Worm (Caenorhabditis elegans) whole organism, young adult: Measurements from ENCODE around the gene hpl-1.

Experiments used
- C06A6.2 ChIP-seq: fragments of 200-800 bp; sonication (Bioruptor generic); conservative IDR thresholded peaks from 2 replicates; pipeline ENCODE4 v1.3.6; 2022; ENCODE audit warnings: missing genetic modification characterization, missing compliant biosample characterization
- C17E4.6 ChIP-seq: fragments of 200-800 bp; sonication (Bioruptor generic); IDR thresholded peaks from 2 replicates; pipeline ENCODE4 v1.3.6; 2022; ENCODE audit warnings: missing genetic modification reagents, missing genetic modification characterization, missing compliant biosample characterization
- F10E7.11 ChIP-seq: sonication (generic microtip); optimal IDR thresholded peaks from 2 replicates; lab custom pipeline; 2017; ENCODE audit warnings: mild to moderate bottlenecking, missing genetic modification characterization, moderate library complexity, missing compliant biosample characterization
- F23B12.7 ChIP-seq: sonication (generic microtip); optimal IDR thresholded peaks from 2 replicates; lab custom pipeline; 2017; ENCODE audit warnings: missing genetic modification characterization, mild to moderate bottlenecking, missing compliant biosample characterization, antibody characterized with exemption, moderate library complexity; ENCODE audit not compliant: insufficient read depth
- F33H1.4 ChIP-seq: fragments of 200-800 bp; sonication (Bioruptor generic); IDR thresholded peaks from 2 replicates; pipeline ENCODE4 v1.3.6; 2022; ENCODE audit warnings: missing genetic modification reagents, missing genetic modification characterization, missing compliant biosample characterization
- F49E8.2 ChIP-seq: sonication (generic microtip); optimal IDR thresholded peaks from 3 replicates; lab custom pipeline; 2017; ENCODE audit warnings: missing genetic modification characterization, mild to moderate bottlenecking, missing compliant biosample characterization, antibody characterized with exemption, moderate library complexity; ENCODE audit not compliant: insufficient read depth
- F57A8.1 ChIP-seq: fragments of 200-800 bp; sonication (Bioruptor generic); optimal IDR thresholded peaks from 2 replicates; lab custom pipeline; 2018; ENCODE audit warnings: mild to moderate bottlenecking, missing genetic modification characterization, moderate library complexity, missing compliant biosample characterization
- K11D2.4 ChIP-seq: fragments of 200-800 bp; sonication (Bioruptor generic); IDR thresholded peaks from 2 replicates; pipeline ENCODE4 v1.3.6; 2022; ENCODE audit warnings: missing genetic modification reagents, missing genetic modification characterization, missing compliant biosample characterization
- Y53F4B.3 ChIP-seq: fragments of 200-800 bp; sonication (Bioruptor generic); IDR thresholded peaks from 2 replicates; pipeline ENCODE4 v1.3.6; 2022; ENCODE audit warnings: missing genetic modification reagents, missing genetic modification characterization, missing compliant biosample characterization
- Y53G8AR.9 ChIP-seq: fragments of 200-800 bp; sonication (Bioruptor generic); conservative IDR thresholded peaks from 2 replicates; pipeline ENCODE4 v1.3.6; 2022; ENCODE audit warnings: missing genetic modification reagents, missing genetic modification characterization, missing compliant biosample characterization
- ZK185.1 ChIP-seq: sonication (generic microtip); optimal IDR thresholded peaks from 2 replicates; lab custom pipeline; 2016; ENCODE audit warnings: mild to moderate bottlenecking, missing genetic modification characterization, missing compliant biosample characterization; ENCODE audit not compliant: poor library complexity, severe bottlenecking
- aptf-2 ChIP-seq: fragments of 200-800 bp; sonication (Bioruptor generic); conservative IDR thresholded peaks from 2 replicates; pipeline ENCODE4 v1.3.6; 2022; ENCODE audit warnings: missing genetic modification reagents, missing genetic modification characterization, missing compliant biosample characterization
- aptf-3 ChIP-seq: fragments of 200-800 bp; sonication (Bioruptor generic); IDR thresholded peaks from 2 replicates; pipeline ENCODE4 v1.3.6; 2022; ENCODE audit warnings: missing genetic modification characterization, missing compliant biosample characterization
- attf-6 ChIP-seq: fragments of 200-800 bp; sonication (Bioruptor generic); IDR thresholded peaks from 2 replicates; pipeline ENCODE4 v1.3.6; 2022; ENCODE audit warnings: missing genetic modification reagents, missing genetic modification characterization, missing compliant biosample characterization
- bed-2 ChIP-seq: fragments of 200-800 bp; sonication (Bioruptor generic); IDR thresholded peaks from 2 replicates; pipeline ENCODE4 v1.3.6; 2022; ENCODE audit warnings: missing genetic modification reagents, missing genetic modification characterization, missing compliant biosample characterization
- ceh-27 ChIP-seq: fragments of 200-800 bp; sonication (Bioruptor generic); optimal IDR thresholded peaks from 2 replicates; lab custom pipeline; 2018; ENCODE audit warnings: mild to moderate bottlenecking, missing genetic modification characterization, moderate library complexity, missing compliant biosample characterization
- ceh-40 ChIP-seq: fragments of 200-800 bp; sonication (Bioruptor generic); IDR thresholded peaks from 2 replicates; pipeline ENCODE4 v1.3.6; 2022; ENCODE audit warnings: missing genetic modification characterization, missing compliant biosample characterization
- ceh-91 ChIP-seq: fragments of 200-800 bp; sonication (Bioruptor generic); IDR thresholded peaks from 2 replicates; pipeline ENCODE4 v1.3.6; 2022; ENCODE audit warnings: missing genetic modification reagents, missing genetic modification characterization, missing compliant biosample characterization
- die-1 ChIP-seq: sonication (generic microtip); optimal IDR thresholded peaks from 2 replicates; lab custom pipeline; 2016; ENCODE audit warnings: missing genotype, mild to moderate bottlenecking, missing genetic modification characterization, missing compliant biosample characterization
- egl-18 ChIP-seq: fragments of 200-800 bp; sonication (Bioruptor generic); IDR thresholded peaks from 2 replicates; pipeline ENCODE4 v1.3.6; 2022; ENCODE audit warnings: missing genetic modification reagents, missing genetic modification characterization, missing compliant biosample characterization
- ekl-4 ChIP-seq: fragments of 200-800 bp; sonication (Bioruptor generic); IDR thresholded peaks from 2 replicates; pipeline ENCODE4 v1.3.6; 2022; ENCODE audit warnings: missing genetic modification reagents, missing genetic modification characterization, missing compliant biosample characterization
- hlh-12 ChIP-seq: sonication (generic microtip); optimal IDR thresholded peaks from 2 replicates; lab custom pipeline; 2016; ENCODE audit warnings: missing genetic modification characterization, missing compliant biosample characterization
- hmg-1.2 ChIP-seq: fragments of 200-800 bp; sonication (Bioruptor generic); IDR thresholded peaks from 2 replicates; pipeline ENCODE4 v1.3.6; 2022; ENCODE audit warnings: missing genetic modification reagents, missing genetic modification characterization, missing compliant biosample characterization
- hmg-20 ChIP-seq: fragments of 200-800 bp; sonication (Bioruptor generic); IDR thresholded peaks from 2 replicates; pipeline ENCODE4 v1.3.6; 2022; ENCODE audit warnings: missing genetic modification reagents, missing genetic modification characterization, missing compliant biosample characterization
- hrde-1 ChIP-seq: sonication (generic microtip); optimal IDR thresholded peaks from 2 replicates; lab custom pipeline; 2016; ENCODE audit warnings: missing genetic modification characterization, mild to moderate bottlenecking, missing compliant biosample characterization, moderate library complexity, missing genotype, missing genetic modification reagents, borderline replicate concordance
- lag-1 ChIP-seq: fragments of 200-800 bp; sonication (Bioruptor generic); IDR thresholded peaks from 2 replicates; pipeline ENCODE4 v1.3.6; 2022; ENCODE audit warnings: missing genetic modification reagents, missing genetic modification characterization, missing compliant biosample characterization
- let-526 ChIP-seq: fragments of 200-800 bp; sonication (Bioruptor generic); IDR thresholded peaks from 2 replicates; pipeline ENCODE4 v1.3.6; 2022; ENCODE audit warnings: missing genetic modification reagents, missing genetic modification characterization, missing compliant biosample characterization
- let-607 ChIP-seq, 2 experiments: fragments of 200-800 bp in 1 of 2; sonication (Bioruptor generic) in 1 of 2; sonication (generic microtip) in 1 of 2; optimal IDR thresholded peaks; 2 replicates each; lab custom pipeline; 2016 to 2018; ENCODE audit warnings: mild to moderate bottlenecking in 2 of 2, missing compliant biosample characterization in 2 of 2, missing genetic modification characterization in 2 of 2, moderate library complexity in 2 of 2, missing genotype in 1 of 2
- lin-26 ChIP-seq: fragments of 200-800 bp; sonication (Bioruptor generic); IDR thresholded peaks from 2 replicates; pipeline ENCODE4 v1.3.6; 2022; ENCODE audit warnings: missing genetic modification reagents, missing genetic modification characterization, missing compliant biosample characterization
- lsl-1 ChIP-seq: fragments of 200-800 bp; sonication (Bioruptor generic); optimal IDR thresholded peaks from 2 replicates; lab custom pipeline; 2018; ENCODE audit warnings: mild to moderate bottlenecking, missing genetic modification characterization, moderate library complexity, missing compliant biosample characterization
- madf-10 ChIP-seq: sonication (generic microtip); optimal IDR thresholded peaks from 2 replicates; lab custom pipeline; 2016; ENCODE audit warnings: mild to moderate bottlenecking, missing genetic modification characterization, missing compliant biosample characterization
- madf-6 ChIP-seq: fragments of 200-800 bp; sonication (Bioruptor generic); IDR thresholded peaks from 2 replicates; pipeline ENCODE4 v1.3.6; 2022; ENCODE audit warnings: missing genetic modification reagents, missing genetic modification characterization, missing compliant biosample characterization
- mcd-1 ChIP-seq: fragments of 200-800 bp; sonication (Bioruptor generic); IDR thresholded peaks from 2 replicates; pipeline ENCODE4 v1.3.6; 2022; ENCODE audit warnings: missing genetic modification reagents, missing genetic modification characterization, missing compliant biosample characterization
- nfya-2 ChIP-seq: fragments of 200-800 bp; sonication (Bioruptor generic); IDR thresholded peaks from 2 replicates; pipeline ENCODE4 v1.3.6; 2022; ENCODE audit warnings: missing genetic modification reagents, missing genetic modification characterization, missing compliant biosample characterization
- nhr-90 ChIP-seq: sonication (generic microtip); optimal IDR thresholded peaks from 2 replicates; lab custom pipeline; 2016; ENCODE audit warnings: missing genotype, mild to moderate bottlenecking, missing genetic modification characterization, missing compliant biosample characterization
- pha-4 ChIP-seq: fragments of 150-350 bp; sonication (generic microtip); optimal IDR thresholded peaks from 2 replicates; lab custom pipeline; 2014; ENCODE audit warnings: missing biosample characterization, missing genetic modification reagents, missing genetic modification characterization
- rcor-1 ChIP-seq: fragments of 200-800 bp; sonication (Bioruptor generic); IDR thresholded peaks from 2 replicates; pipeline ENCODE4 v1.3.6; 2022; ENCODE audit warnings: missing genetic modification reagents, missing genetic modification characterization, missing compliant biosample characterization
- rpc-1 ChIP-seq, 2 experiments: fragments of 150-350 bp in 1 of 2; sonication (generic microtip) in 1 of 2; optimal IDR thresholded peaks; 2 replicates each; lab custom pipeline; 2014 to 2018; ENCODE audit warnings: missing biosample characterization in 1 of 2, missing genetic modification characterization in 1 of 2, missing genetic modification reagents in 1 of 2, missing genotype in 1 of 2
- sdz-38 ChIP-seq: sonication (generic microtip); optimal IDR thresholded peaks from 2 replicates; lab custom pipeline; 2016; ENCODE audit warnings: missing genotype, missing genetic modification characterization, missing compliant biosample characterization
- snpc-1.3 ChIP-seq: sonication (generic microtip); optimal IDR thresholded peaks from 2 replicates; lab custom pipeline; 2017; ENCODE audit warnings: missing genetic modification characterization, mild to moderate bottlenecking, missing compliant biosample characterization, antibody characterized with exemption, moderate library complexity, missing genotype, missing genetic modification reagents; ENCODE audit not compliant: insufficient read depth
- sptf-2 ChIP-seq: fragments of 200-800 bp; sonication (Bioruptor generic); optimal IDR thresholded peaks from 2 replicates; lab custom pipeline; 2018; ENCODE audit warnings: mild to moderate bottlenecking, missing genetic modification characterization, missing compliant biosample characterization
- tlf-1 ChIP-seq: fragments of 200-800 bp; sonication (Bioruptor generic); optimal IDR thresholded peaks from 2 replicates; lab custom pipeline; 2018; ENCODE audit warnings: mild to moderate bottlenecking, missing genetic modification characterization, missing compliant biosample characterization
- ztf-18 ChIP-seq: sonication (generic microtip); optimal IDR thresholded peaks from 2 replicates; lab custom pipeline; 2016; ENCODE audit warnings: missing genotype, mild to moderate bottlenecking, missing genetic modification characterization, missing compliant biosample characterization
- ztf-3 ChIP-seq: fragments of 200-800 bp; sonication (Bioruptor generic); optimal IDR thresholded peaks from 2 replicates; lab custom pipeline; 2018; ENCODE audit warnings: mild to moderate bottlenecking, missing genetic modification characterization, missing compliant biosample characterization
- ztf-6 ChIP-seq: fragments of 200-800 bp; sonication (Bioruptor generic); IDR thresholded peaks from 2 replicates; pipeline ENCODE4 v1.3.6; 2022; ENCODE audit warnings: missing genetic modification reagents, missing genetic modification characterization, missing compliant biosample characterization

Gene hpl-1

DNA sequence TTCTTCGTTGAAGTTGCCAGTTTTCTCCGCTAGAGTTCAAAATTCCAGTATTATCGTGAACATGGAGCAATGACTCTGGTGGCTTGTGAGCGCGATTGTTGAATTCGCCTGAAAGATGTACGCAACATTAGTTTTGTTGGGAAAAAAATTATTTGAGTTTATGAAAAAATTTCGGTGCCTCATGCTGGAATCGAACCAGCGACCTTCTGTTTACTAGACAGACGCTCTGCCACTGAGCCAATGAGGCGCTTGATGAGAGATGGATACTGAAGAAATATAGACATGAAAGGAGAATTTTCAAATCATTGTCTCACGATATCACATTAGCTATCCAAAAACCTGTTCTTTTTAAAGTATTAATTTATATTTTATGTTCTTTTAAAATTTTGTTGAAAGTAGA, 38.3 kb downstream of the hpl-1 start (continued):
- TF ChIP-seq aptf-2 (GFP tag; lab: Robert Waterston, UW) (no peak), pha-4 (tag; lab: Kevin White, UChicago) (no peak), lsl-1 (GFP tag; lab: Kevin White, UChicago) (no peak), mcd-1 (no peak; the same call in 1 of the 2 replicates), Y53F4B.3 (GFP tag; lab: Robert Waterston, UW) (peak; percentile 49; the same call in 1 of the 2 replicates), hmg-20 (GFP tag; lab: Robert Waterston, UW) (no peak), F23B12.7 (tag; lab: Kevin White, UChicago) (peak; percentile 43), lag-1 (no peak), rcor-1 (GFP tag; lab: Robert Waterston, UW) (peak; percentile 22; the same call in 1 of the 2 replicates), K11D2.4 (GFP tag; lab: Robert Waterston, UW) (no peak), bed-2 (no peak), snpc-1.3 (tag; lab: Kevin White, UChicago) (no peak), tlf-1 (no peak), hlh-12 (tag; lab: Kevin White, UChicago) (no peak), F49E8.2 (tag; lab: Kevin White, UChicago) (no peak), madf-10 (no peak), C17E4.6 (no peak), ceh-27 (peak; percentile 1), nfya-2 (GFP tag; lab: Robert Waterston, UW) (no peak), hmg-1.2 (peak; percentile 65), sptf-2 (GFP tag; lab: Kevin White, UChicago) (no peak), ekl-4 (0 out of 2 replicates have a peak, but pooled peaks have one; percentile 52), ztf-3 (GFP tag; lab: Kevin White, UChicago) (no peak), ceh-40 (GFP tag; lab: Robert Waterston, UW) (0 out of 2 replicates have a peak, but pooled peaks have one; percentile 27), F33H1.4 (GFP tag; lab: Robert Waterston, UW) (no peak), lin-26 (GFP tag; lab: Robert Waterston, UW) (peak; percentile 95), aptf-3 (GFP tag; lab: Robert Waterston, UW) (peak; percentile 70; the same call in 1 of the 2 replicates), sdz-38 (no peak), ztf-6 (GFP tag; lab: Robert Waterston, UW) (no peak)

DNA sequence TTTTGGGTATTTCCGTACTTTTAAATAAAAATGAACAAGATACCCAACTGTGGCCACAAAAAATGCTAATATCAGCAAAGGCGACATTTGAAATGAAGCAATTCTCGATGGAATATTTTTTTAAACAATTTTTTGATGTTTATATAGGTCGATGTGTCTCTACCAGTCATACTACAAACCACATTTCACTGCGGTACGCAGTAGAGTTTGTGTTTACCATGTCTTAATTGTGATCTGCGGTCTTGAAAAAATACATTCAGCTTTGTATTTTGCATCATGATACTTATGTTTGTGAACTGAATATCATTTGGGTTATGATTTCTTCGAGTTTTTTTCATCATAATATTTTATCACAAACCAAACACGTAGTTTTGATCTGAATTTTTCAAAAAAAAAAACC, 38.9 kb downstream of the hpl-1 start, which contains the start of gene cyp-14A4:
cyp-14A4 (minus strand) TSS at position 107 of the 400 bp plus-strand sequence.
- TF ChIP-seq F57A8.1 (GFP tag; lab: Kevin White, UChicago) (no peak), rpc-1 (optimal IDR thresholded peaks at IDR 0.05; lab: Kevin White, UChicago) (no peak), rpc-1 (tag; optimal IDR thresholded peaks at IDR 0.05; lab: Kevin White, UChicago) (no peak), bed-2 (no peak), let-526 (GFP tag; lab: Robert Waterston, UW) (no peak), C06A6.2 (GFP tag; lab: Robert Waterston, UW) (no peak)

DNA sequence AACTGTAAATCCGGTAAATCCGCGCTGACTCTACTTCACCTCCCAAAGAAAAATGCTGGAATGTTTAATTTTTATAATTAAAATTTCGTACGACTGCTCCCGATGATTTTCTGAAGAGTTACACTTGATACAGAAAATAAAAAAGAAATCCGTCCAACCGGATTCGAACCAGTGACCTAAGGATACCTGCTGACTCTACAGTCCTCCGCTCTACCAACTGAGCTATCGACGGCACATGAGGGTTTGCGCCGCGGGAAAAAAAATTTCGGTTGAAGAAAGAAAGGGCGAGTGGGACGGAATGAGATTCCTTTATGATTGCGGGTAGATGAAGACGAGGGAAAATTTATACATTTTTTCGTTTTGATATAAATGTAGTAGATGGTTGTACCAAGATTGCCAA, 39.4 kb downstream of the hpl-1 start:
- TF ChIP-seq ztf-18 (tag; lab: Kevin White, UChicago) (peak; percentile 40), die-1 (peak; percentile 76), rpc-1 (optimal IDR thresholded peaks at IDR 0.05; lab: Kevin White, UChicago) (peak; percentile 75), rpc-1 (tag; optimal IDR thresholded peaks at IDR 0.05; lab: Kevin White, UChicago) (peak; percentile 90), hrde-1 (tag; lab: Kevin White, UChicago) (peak; percentile 3), madf-6 (GFP tag; lab: Robert Waterston, UW) (peak; percentile 19; the same call in 1 of the 2 replicates), aptf-2 (GFP tag; lab: Robert Waterston, UW) (no peak), ZK185.1 (peak; percentile 22), nhr-90 (tag; lab: Kevin White, UChicago) (peak; percentile 65), nfya-2 (GFP tag; lab: Robert Waterston, UW) (no peak), F10E7.11 (tag; lab: Kevin White, UChicago) (no peak), ceh-91 (GFP tag; lab: Robert Waterston, UW) (no peak), Y53G8AR.9 (GFP tag; lab: Robert Waterston, UW) (no peak), snpc-1.3 (tag; lab: Kevin White, UChicago) (peak; percentile 45), egl-18 (GFP tag; lab: Robert Waterston, UW) (no peak), let-607 (tag; optimal IDR thresholded peaks at IDR 0.05; lab: Kevin White, UChicago) (peak in 1 of 2 experiments; percentile 7), attf-6 (GFP tag; lab: Robert Waterston, UW) (peak; percentile 65)
